Worm (Caenorhabditis elegans): ENCODE results near the gene msp-10.

msp-10 gene

DNA sequence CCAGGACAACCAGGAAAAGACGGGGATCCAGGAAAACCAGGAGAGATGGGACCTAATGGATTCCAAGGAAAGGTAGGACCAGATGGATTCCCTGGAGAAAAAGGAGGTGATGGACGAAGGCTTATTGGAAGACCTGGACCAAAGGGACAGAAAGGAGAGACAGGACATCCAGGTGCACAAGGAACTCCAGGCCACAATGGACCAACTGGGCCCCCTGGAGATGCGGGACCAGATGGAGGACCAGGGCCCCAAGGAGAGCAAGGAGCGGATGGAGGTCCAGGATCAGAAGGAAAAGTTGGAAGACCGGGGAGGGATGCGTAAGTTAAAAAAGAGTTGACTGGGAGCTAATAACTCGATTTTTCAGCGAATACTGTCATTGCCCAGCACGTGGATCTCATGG is 14.9 kb upstream of the msp-10 start:
- TF ChIP-seq mml-1 (tag; optimal IDR thresholded peaks at IDR 0.05) (no peak), mdl-1 (tag; optimal IDR thresholded peaks at IDR 0.05) (no peak), nhr-25 (tag; optimal IDR thresholded peaks at IDR 0.05) (no peak), nfya-1 (tag; optimal IDR thresholded peaks at IDR 0.05; ENCODE audit: insufficient read depth) (no peak), aly-2 (tag; optimal IDR thresholded peaks at IDR 0.05) (no peak)

DNA sequence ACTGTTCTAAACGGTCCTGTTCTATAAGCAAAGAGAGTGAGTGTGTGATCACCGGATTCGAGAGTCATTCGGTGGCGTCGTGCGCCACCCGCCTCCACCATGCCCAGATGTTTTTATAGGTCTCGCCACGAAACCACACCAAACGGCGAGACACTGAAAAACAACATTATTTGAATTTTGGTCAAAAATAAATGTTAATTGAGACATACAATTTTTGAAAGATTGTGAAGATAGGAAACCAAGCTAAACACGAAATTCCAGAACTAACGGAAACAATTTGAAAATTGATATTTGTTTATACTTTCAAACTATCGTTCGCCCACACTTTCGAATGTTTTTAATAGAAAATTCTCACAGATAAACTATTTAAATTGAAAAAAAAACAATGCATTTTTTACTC is 13.0 kb upstream of the msp-10 start, which contains the start of gene catp-6:
Gene catp-6, minus strand, starts transcription at position 101 of the 400 bp plus-strand sequence.
- TF ChIP-seq egl-27 (tag; optimal IDR thresholded peaks at IDR 0.05) (no peak), ZK546.5 (tag; optimal IDR thresholded peaks at IDR 0.05) (no peak), unc-39 (tag; optimal IDR thresholded peaks at IDR 0.05) (no peak), nhr-25 (tag; optimal IDR thresholded peaks at IDR 0.05) (no peak), jun-1 (tag; optimal IDR thresholded peaks at IDR 0.05) (no peak)

DNA sequence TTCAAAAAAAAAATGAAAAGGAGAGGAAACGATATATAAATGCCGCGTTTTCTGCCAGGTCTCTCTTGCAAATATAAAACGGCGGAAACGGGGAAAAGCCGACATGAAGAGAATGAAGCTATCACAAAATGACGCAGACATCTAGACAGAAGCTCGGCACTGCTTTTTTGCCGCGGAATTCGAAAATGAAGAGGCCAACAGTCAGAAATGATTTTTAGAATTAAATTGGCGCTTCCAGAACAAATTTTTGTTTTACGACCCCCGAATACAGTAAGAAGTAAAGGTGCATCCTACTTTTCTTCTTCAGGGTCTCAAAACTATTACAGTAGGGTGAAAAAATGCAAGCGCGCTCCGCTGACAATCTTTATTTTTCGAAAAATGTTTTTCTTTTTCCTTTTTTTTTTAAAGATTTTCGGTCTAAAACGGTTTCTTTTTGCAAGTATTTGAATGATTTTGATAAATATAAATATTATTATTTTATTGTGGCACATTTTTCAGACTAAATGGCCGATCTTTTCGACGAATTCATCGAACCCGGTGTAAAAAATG is 12.2 kb upstream of the msp-10 start, which contains the start of gene mtr-4:
Gene mtr-4, plus strand, starts transcription at position 499 of the 549 bp plus-strand sequence.
- TF ChIP-seq ztf-4 (tag; optimal IDR thresholded peaks at IDR 0.05), result no peak
- no peak for TF ChIP-seq R02D3.7 (tag; optimal IDR thresholded peaks at IDR 0.05)
- TF ChIP-seq fkh-10 (GFP tag; optimal IDR thresholded peaks at IDR 0.05), result no peak
- no peak for TF ChIP-seq nhr-76 (tag; optimal IDR thresholded peaks at IDR 0.05)
- peak; percentile 27 for TF ChIP-seq egl-5 (tag; optimal IDR thresholded peaks at IDR 0.05)
- peak; percentile 24 for TF ChIP-seq skn-1 (tag; optimal IDR thresholded peaks at IDR 0.05)
- no peak for TF ChIP-seq nhr-23 (tag; optimal IDR thresholded peaks at IDR 0.05)
- TF ChIP-seq elt-2 (tag; optimal IDR thresholded peaks at IDR 0.05), result peak; percentile 85
- TF ChIP-seq lin-15B (tag; optimal IDR thresholded peaks at IDR 0.05), result peak; percentile 62
- no peak for TF ChIP-seq nhr-11 (tag; optimal IDR thresholded peaks at IDR 0.05)
- no peak for TF ChIP-seq nhr-77 (tag; optimal IDR thresholded peaks at IDR 0.05)

DNA sequence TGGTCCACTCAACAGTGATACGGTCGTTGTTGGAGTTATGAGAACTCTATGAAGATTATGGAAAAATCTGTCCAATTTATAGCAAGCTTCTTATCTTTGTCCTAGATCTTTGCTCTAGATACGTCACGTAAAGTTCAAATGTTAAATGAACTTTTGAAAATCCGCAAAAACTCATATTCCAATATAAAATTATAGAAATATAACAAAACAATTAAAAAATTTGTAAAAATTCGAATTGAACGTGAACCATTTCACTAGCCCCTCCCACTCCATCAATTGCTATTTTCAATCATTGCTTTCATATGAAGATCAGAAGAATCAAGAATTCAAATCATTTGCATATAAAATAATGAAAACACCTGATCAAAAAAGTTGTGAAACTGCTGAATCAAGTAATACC is 4.9 kb upstream of the msp-10 start, which contains the start of gene kin-21:
Gene kin-21, plus strand, starts transcription at position 301 of the 400 bp plus-strand sequence.
- TF ChIP-seq fos-1 (tag; optimal IDR thresholded peaks at IDR 0.05), result no peak
- TF ChIP-seq skn-1 (tag; optimal IDR thresholded peaks at IDR 0.05), result no peak
- TF ChIP-seq ceh-28 (tag; optimal IDR thresholded peaks at IDR 0.05), result no peak
- no peak for TF ChIP-seq nfya-1 (tag; optimal IDR thresholded peaks at IDR 0.05; ENCODE audit: insufficient read depth)
- TF ChIP-seq elt-3 (tag; optimal IDR thresholded peaks at IDR 0.05), result no peak

DNA sequence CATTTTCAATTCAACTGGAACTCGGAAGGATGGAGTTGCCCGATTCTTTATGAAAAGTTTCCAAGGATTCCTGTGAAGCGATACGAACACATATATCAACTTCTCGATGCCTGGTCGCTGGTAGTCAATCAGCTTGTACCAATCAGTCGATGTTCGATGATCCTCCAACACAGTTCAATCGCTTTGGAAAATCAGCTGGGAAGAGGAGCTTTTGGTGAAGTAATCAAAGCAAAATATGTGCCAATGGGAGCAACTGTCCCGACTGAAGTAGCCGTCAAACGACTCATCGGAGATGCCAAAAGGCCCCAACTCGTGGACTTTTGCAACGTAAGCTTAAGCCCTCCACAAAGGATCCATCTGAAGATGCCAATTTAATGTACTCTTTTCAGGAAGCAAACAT is 4.1 kb upstream of the msp-10 start:
- TF ChIP-seq elt-2 (tag; optimal IDR thresholded peaks at IDR 0.05) (no peak), nfya-1 (tag; optimal IDR thresholded peaks at IDR 0.05; ENCODE audit: insufficient read depth) (no peak), pha-4 (tag; optimal IDR thresholded peaks at IDR 0.05) (no peak), nhr-77 (tag; optimal IDR thresholded peaks at IDR 0.05) (no peak), ZK546.5 (tag; optimal IDR thresholded peaks at IDR 0.05) (no peak), jun-1 (tag; optimal IDR thresholded peaks at IDR 0.05) (no peak), ceh-9 (tag; optimal IDR thresholded peaks at IDR 0.05) (no peak)

DNA sequence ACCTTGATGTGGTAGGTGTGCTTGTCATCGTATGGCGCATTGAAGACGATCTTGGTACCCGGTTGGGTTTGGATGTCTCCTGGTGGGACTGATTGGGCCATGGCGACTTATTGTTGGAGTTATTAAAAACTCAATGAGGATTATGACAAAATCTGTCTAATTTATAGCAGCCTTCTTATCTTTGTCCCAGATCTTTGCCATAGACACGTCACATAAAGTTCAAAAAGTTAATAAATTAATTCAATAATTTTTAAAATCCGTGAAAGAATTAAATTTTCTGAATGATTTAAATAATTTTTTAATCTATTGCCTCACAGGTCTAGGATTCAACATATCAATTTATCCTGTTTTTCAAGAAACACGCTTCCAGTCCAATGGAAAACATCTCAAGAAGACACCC is 1.1 kb upstream of the msp-10 start, which contains the start of gene msp-81:
Gene msp-81, minus strand, starts transcription at position 101 of the 400 bp plus-strand sequence.
- TF ChIP-seq ceh-16 (tag; optimal IDR thresholded peaks at IDR 0.05) (no peak), skn-1 (tag; optimal IDR thresholded peaks at IDR 0.05) (no peak), aly-2 (tag; optimal IDR thresholded peaks at IDR 0.05) (no peak), snpc-4 (tag; optimal IDR thresholded peaks at IDR 0.05) (no peak), fos-1 (tag; optimal IDR thresholded peaks at IDR 0.05) (no peak), egl-27 (tag; optimal IDR thresholded peaks at IDR 0.05) (no peak), nhr-76 (tag; optimal IDR thresholded peaks at IDR 0.05) (no peak), tbx-2 (tag; optimal IDR thresholded peaks at IDR 0.05) (no peak), lsy-12 (tag; optimal IDR thresholded peaks at IDR 0.05) (no peak), nhr-25 (tag; optimal IDR thresholded peaks at IDR 0.05) (no peak), nhr-67 (tag; optimal IDR thresholded peaks at IDR 0.05) (no peak), mdl-1 (tag; optimal IDR thresholded peaks at IDR 0.05) (no peak), ceh-28 (tag; optimal IDR thresholded peaks at IDR 0.05) (no peak), unc-39 (tag; optimal IDR thresholded peaks at IDR 0.05) (no peak), unc-62 (GFP tag; optimal IDR thresholded peaks at IDR 0.05) (no peak), lin-15B (tag; optimal IDR thresholded peaks at IDR 0.05) (no peak), elt-3 (tag; optimal IDR thresholded peaks at IDR 0.05) (no peak), jun-1 (tag; optimal IDR thresholded peaks at IDR 0.05) (no peak)
